Fruit fly (Drosophila melanogaster): ENCODE data around the gene GABA-B-R3.

GABA-B-R3 gene

DNA sequence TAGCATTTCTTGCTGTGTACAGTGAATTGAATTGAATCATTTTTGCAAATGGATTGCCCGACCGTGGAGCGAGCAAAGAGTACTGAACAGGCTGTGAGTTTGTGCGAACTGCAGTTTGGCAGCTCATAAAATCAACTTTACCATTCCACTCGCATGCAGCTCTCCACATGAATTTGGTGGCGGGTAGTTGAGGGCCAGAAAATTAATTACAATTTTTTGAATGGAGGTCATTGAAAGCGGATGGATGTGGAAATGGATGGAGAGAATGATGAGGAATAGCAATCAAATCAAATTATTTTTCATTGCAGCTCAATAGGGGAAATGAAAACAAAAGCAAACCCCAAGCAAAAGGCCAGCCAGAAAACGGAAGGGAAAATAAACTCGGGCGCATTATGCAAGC is at the start of gene GABA-B-R3:
Gene GABA-B-R3, plus strand, starts transcription at position 301 of the 400 bp plus-strand sequence.
- no peak for TF ChIP-seq CG17801 (GFP tag; optimal IDR thresholded peaks at IDR 0.05; ENCODE audit: partially characterized antibody)

DNA sequence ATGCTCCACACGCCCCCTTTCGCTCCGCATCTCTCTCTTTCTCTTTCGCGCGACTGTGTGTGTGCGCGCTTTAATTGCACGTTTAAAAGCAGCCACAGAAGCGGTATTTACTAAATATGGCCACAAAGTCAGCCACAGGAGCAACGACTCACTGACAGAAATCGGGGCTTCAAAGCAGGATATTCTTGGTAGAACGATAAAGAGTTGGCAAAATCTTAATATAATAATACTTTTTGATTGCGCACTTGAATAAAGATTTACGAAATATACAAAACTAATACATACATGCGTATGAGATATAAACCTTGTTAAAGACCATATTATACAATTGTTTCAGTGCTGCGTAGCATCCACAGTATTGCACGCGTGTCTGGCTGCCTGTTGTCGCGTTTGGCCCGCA is 49.0 kb upstream of the GABA-B-R3 start:
- TF ChIP-seq CG17801 (GFP tag; optimal IDR thresholded peaks at IDR 0.05; ENCODE audit: partially characterized antibody) = no peak

DNA sequence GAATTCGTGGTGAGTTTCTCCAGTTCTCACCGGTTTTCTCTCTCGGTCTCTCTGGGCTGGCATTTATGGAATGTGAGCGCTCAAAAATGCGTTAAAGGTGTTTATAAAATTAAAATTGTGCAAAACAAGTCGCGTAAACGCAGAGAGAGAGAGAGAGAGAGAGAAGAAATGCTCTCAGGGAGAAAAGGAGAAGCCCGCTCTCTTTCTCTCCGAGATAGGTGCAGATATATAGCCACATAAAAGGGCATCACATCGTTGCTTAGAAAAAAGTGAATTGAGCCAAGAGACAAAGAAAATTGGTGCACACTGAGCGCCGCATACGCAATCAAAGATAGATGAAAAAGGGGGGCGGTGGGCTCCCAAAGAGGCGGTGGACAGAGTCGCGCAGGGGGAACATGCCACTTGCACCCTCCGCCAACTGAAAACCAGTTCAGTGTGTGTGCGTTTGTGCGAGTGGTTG is 47.8 kb upstream of the GABA-B-R3 start:
- TF ChIP-seq CG17801 (GFP tag; optimal IDR thresholded peaks at IDR 0.05; ENCODE audit: partially characterized antibody) = no peak

DNA sequence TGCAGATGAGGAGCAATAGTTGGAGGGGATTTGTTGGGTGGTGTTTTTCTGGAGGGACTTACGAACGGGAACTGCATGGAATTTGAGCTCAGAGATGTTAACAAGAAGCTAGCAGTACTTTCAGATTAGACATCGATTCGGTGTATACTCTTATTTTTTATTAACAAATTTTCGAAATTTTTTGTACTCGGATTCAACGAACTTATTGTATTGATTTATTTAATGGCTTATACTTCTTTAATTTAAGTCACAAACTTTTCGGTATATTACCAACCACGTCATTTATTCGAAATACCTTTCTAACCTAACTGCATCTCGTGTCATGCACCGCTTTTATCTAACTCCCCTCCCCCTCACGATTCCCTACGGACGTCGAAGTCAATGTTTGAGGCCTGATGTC is 44.5 kb upstream of the GABA-B-R3 start:
- no peak for TF ChIP-seq CG17801 (GFP tag; optimal IDR thresholded peaks at IDR 0.05; ENCODE audit: partially characterized antibody)

DNA sequence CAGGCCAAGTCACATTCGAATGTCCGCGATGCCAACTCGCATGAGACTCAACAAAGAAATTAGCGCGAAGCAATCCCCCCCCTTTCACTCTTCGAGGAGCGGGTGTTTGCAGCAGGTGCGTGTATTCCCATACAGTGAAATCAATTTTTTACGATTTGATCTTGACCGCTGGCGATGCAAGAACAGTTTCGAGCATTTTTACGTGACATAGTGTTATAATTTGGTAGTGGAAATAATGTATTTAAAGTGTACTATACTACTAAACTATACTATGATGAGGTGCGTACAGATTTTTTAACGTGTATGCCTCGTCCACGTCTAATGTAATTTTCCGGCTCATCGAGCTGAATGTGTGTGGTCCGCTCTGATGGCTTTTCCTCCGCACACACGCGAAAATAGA is 37.5 kb upstream of the GABA-B-R3 start:
- TF ChIP-seq CG17801 (GFP tag; optimal IDR thresholded peaks at IDR 0.05; ENCODE audit: partially characterized antibody) = no peak

DNA sequence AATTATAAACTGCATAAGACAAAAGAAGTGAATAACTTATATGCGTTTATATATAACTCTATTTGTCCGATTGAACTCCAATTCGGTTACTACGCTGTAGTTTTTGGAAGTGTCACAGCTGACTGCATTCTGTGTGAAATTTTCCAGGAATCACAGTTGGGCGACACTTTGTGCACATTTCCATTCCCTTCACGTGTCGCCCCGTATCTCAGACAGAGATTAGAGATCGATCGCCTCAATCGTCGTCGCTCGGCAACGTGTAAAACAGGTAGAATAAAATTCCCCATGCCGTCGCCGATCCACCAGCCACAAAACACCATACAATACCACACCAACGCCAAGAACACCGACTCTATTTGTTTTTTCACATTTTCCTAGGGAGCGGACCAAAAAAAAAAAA is 36.5 kb upstream of the GABA-B-R3 start:
- TF ChIP-seq CG17801 (GFP tag; optimal IDR thresholded peaks at IDR 0.05; ENCODE audit: partially characterized antibody) = no peak

DNA sequence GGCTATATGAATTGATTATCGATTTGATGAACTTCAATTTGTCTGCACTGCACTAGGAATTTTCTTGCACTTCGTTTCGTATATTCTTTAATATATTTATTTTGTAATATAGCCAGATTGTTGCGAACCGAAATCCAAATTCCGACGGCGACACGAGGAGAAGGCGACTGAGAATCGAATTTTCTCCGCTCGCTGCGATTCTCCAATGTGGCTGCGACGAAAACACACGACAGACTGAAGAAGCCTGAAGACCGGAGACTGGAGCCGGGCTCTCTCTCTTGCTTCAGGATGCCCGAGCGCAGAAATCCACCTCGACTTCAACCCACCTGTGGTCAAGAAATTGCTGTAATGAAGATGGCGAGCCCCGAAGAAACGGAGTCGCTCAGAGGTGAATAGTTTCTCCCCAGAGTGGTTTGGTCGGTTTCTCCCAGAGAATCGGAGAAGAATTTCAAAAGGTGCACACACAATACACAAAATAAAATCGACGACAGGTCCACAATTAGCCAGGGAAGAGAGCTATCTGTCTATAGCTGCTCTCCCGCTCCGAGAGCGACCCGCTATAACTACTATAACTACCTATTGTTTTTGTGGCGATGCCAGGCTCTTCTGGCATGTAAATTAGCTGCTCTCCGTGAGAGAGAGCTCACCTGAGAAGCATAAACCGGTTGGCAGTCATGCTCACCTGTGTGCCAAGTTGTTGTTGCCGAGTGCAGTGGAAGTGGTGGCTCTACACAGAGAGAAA is 34.8 kb upstream of the GABA-B-R3 start, which contains the start of gene ds:
Gene ds, minus strand, starts transcription at position 237 of the 742 bp plus-strand sequence.
- TF ChIP-seq CG17801 (GFP tag; optimal IDR thresholded peaks at IDR 0.05; ENCODE audit: partially characterized antibody) = no peak

DNA sequence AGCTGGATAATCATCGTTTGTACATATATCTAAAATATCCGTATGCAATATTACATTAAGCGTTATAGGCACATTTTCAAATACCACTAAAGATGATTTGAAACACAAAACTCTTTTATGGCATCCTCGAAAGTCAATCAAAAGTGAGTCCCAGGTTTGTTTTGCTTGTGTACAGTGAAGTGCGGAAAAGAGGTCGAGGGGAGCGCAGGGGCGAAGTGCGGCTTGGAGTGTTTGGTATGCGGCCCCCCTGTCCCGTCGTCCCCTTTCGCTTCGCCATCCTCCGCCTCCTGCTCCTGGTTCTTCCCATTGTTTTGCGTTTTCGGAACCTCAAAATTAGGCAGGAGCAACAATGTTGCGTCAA is 34.3 kb upstream of the GABA-B-R3 start:
- TF ChIP-seq CG17801 (GFP tag; optimal IDR thresholded peaks at IDR 0.05; ENCODE audit: partially characterized antibody) = no peak

DNA sequence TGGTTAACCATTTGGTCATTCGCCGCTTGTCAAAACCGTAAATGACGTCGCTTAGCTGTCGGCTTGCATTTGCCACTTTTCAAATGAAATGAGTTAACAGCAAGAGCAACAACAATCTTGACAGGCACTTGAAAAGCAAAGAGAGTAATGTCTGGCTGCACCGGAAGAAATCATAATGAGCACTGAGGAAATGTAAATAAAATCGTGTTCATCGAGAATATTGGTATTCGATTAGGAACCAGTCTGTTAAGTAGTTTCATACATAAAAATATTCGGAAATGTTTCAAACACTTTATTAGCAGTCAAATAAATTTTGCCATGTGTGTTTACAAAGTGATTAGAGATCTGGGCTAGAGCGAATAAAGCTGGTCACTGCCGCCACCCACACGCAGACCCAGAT is 33.2 kb upstream of the GABA-B-R3 start:
- TF ChIP-seq CG17801 (GFP tag; optimal IDR thresholded peaks at IDR 0.05; ENCODE audit: partially characterized antibody) = no peak

DNA sequence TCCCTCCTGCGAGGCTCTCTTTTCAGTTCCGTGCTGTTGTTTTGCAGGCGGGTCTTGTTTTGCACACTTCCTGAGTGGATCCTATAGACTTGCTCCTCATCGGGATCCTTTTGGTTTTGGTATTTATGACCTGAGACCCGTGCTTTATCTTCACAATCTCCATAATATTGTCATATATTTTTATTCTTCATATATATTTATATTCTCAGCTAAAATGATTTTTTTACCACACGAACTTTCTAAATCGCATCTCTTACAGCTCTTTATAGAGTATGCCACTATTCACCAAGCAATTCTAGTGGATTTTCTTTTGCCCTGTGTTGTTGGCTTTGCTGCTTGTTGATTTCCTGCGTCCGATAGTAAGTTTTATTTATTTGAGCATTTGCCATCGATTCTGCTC is 32.0 kb upstream of the GABA-B-R3 start:
- no peak for TF ChIP-seq CG17801 (GFP tag; optimal IDR thresholded peaks at IDR 0.05; ENCODE audit: partially characterized antibody)

DNA sequence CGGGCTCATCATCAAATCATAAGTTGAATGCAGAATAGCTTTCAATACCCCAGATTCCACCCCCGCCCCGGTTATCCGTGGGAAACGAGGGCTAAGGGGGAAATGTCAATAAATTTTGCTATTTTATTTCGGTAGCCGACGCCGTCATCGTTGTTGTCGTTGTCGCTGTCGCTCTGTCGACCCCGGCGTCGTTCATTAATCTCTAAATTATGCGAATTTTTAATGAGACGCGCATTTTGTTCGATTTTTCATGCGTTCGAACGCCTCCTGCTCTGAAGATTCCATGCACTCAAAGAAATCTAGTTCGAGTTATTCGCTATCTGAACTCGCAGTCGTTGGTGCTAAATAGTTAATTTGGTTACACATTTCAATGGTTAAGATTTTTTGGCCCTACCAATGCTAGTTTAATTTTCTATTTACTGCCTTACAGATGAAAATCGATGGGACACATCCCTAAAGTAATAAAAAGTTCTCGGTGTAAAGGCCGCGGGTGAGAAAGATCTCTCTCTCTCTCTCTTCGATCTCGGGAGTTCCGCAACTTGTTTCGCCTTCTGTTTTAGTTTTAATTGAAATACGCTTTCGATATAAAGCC is 31.4 kb upstream of the GABA-B-R3 start:
- no peak for TF ChIP-seq CG17801 (GFP tag; optimal IDR thresholded peaks at IDR 0.05; ENCODE audit: partially characterized antibody)

DNA sequence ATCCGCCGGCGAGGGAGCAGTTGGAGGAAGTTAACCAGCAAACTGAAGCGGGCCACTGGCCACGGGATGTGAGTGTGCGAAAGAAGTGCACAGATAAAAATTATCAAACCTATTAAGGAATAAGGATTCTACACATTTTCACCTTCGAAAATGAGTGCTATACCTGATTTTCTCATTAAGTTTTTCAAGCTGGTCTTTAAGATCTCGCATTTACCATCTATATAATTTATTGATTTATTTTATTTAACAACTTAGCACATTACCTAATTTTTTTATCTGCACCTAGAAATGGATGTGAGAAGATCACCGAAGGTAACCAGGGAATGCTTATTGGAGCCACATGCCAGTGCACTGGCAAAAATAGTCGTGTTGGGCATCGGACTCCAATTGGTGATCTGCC is 28.0 kb upstream of the GABA-B-R3 start:
- TF ChIP-seq CG17801 (GFP tag; optimal IDR thresholded peaks at IDR 0.05; ENCODE audit: partially characterized antibody) = no peak

DNA sequence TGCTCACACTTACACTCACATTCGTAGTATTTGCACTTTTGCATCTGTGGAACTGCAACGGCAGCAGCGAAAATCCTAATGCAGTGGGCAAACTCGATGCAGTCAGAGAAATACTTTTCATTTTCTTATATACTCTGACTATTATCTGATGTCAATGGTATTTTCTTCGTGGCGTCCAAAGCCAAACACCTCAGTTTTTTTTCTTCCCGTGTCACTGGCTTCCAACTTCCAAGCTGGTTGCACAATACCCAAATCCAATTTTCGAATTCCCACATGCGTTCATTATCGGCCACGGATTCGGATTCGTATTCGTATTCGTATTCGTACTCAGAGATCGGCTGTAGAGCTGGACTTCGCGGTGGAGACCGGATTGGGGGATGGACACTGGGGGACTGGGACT is 26.8 kb upstream of the GABA-B-R3 start:
- no peak for TF ChIP-seq CG17801 (GFP tag; optimal IDR thresholded peaks at IDR 0.05; ENCODE audit: partially characterized antibody)

DNA sequence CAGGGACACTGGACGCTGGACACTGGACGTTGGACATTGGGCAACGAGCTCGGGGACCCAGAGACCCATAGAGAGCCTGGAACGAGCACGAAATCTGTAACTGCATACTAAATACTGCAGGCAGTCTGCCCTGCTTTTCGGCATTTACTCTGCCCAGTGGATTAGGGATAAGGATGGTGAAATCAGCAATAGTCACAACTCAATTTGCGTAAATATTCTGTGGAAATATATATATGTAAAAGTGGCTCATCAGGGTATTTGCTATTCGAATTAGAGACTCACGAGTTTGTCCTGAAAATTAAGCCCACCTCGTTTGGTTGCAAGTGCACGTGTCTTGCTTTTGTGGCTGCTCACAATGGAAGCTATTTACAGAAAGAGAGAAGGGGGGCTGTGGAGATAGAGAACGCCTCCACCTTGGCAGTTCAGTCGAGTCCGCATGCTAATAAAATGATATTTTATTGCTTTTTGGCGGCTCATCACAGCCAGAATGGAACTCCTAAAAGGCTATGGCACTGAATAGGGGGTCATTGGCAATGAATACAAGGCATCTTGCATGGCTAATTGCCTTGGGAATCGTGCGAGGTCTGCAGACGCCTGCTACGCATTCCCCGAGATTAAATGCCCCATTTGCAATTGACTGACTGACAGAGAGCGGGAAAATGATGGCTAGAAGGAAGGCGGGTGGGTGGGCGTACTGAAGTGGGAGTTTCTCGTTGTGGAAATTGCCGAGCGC is 25.8 kb upstream of the GABA-B-R3 start:
- no peak for TF ChIP-seq CG17801 (GFP tag; optimal IDR thresholded peaks at IDR 0.05; ENCODE audit: partially characterized antibody)

DNA sequence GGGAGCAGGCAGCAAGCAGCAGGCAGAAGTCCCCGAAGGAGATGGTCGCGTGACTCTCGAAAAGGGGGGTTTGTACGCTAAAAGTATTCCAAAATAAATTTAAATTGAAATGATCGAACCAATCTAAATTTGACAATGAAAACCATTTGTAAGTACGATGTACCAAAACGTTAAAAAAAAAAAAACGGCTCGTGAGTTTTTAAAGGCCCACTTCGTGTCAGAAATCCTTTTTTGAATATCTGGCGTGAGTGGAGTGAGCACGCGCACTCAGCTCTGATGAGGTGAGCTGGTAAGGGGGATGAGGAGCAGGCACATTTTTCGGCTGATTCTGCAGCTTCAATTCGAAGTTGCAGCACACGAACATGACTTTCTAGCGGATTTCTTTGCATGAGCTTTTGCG is 25.0 kb upstream of the GABA-B-R3 start:
- no peak for TF ChIP-seq CG17801 (GFP tag; optimal IDR thresholded peaks at IDR 0.05; ENCODE audit: partially characterized antibody)

DNA sequence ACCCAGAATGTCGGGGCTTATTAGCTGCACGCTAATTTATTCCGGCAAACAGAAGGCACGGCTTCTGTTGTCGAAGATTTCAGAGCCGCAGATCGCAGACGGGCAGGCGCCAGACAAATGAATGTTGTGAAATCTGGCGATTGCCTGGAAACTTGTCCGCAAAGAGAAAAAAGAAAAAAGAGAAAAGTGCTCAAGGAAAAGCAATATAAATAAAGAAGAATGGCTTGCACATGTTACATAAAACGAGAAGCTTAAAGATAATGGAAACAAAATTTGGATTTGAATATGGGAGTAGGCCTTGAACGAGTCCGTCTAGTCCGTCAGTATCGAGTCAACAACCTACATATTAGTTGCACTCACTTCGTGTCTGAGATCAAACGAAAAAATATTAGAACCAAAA is 21.7 kb upstream of the GABA-B-R3 start, which contains the start of gene Hsp60B:
Gene Hsp60B, plus strand, starts transcription at position 301 of the 400 bp plus-strand sequence.
- no peak for TF ChIP-seq CG17801 (GFP tag; optimal IDR thresholded peaks at IDR 0.05; ENCODE audit: partially characterized antibody)
